Worm (Caenorhabditis elegans) whole organism, L2 larva: ENCODE measurements around the gene F59E12.1.
"Not testable (repeated sequence)": the region's sequence is repeated elsewhere in the genome, so short reads cannot be mapped to it uniquely, and the experiment has no call there.

Experiments used
- aly-2 ChIP-seq: fragments of 150-350 bp; optimal IDR thresholded peaks from 2 replicates; lab custom pipeline; 2014; ENCODE audit warnings: missing biosample characterization, missing genetic modification characterization
- lin-13 ChIP-seq: fragments of 150-350 bp; optimal IDR thresholded peaks from 2 replicates; lab custom pipeline; 2014; ENCODE audit warnings: missing biosample characterization, missing genetic modification reagents, missing genetic modification characterization
- nhr-77 ChIP-seq: fragments of 150-350 bp; optimal IDR thresholded peaks from 2 replicates; lab custom pipeline; 2014; ENCODE audit warnings: missing biosample characterization, missing genetic modification characterization
- snpc-4 ChIP-seq: fragments of 150-350 bp; optimal IDR thresholded peaks from 2 replicates; lab custom pipeline; 2014; ENCODE audit warnings: missing biosample characterization, missing genetic modification characterization

ce11 chrII:5622383-5622939 is 31.9 kb upstream of the F59E12.1 start, which contains the start of the genes eif-3.L and npl-4.2:
- TF ChIP-seq lin-13 (GFP tag; lab: Kevin White, UChicago); nhr-77 (tag; lab: Kevin White, UChicago); snpc-4 (tag; lab: Kevin White, UChicago); aly-2 (tag; lab: Kevin White, UChicago): not testable (repeated sequence)
